Worm (Caenorhabditis elegans) whole organism, young adult: ENCODE measurements around the gene fipr-13.
A peak's percentile ranks its signal among the peaks of the same experiment; 100 is the strongest.

ENCODE experiments used
- B0035.1 ChIP-seq: sonication (generic microtip); optimal IDR thresholded peaks from 2 replicates; lab custom pipeline; 2016; ENCODE audit warnings: missing genetic modification characterization, mild to moderate bottlenecking, missing compliant biosample characterization, missing genotype, missing genetic modification reagents
- F23B12.7 ChIP-seq: sonication (generic microtip); optimal IDR thresholded peaks from 2 replicates; lab custom pipeline; 2017; ENCODE audit warnings: missing genetic modification characterization, mild to moderate bottlenecking, missing compliant biosample characterization, antibody characterized with exemption, moderate library complexity; ENCODE audit not compliant: insufficient read depth
- F57C9.4 ChIP-seq: sonication (generic microtip); optimal IDR thresholded peaks from 2 replicates; lab custom pipeline; 2017; ENCODE audit warnings: mild to moderate bottlenecking, missing genetic modification characterization, missing compliant biosample characterization
- K12H6.12 ChIP-seq: fragments of 200-800 bp; sonication (Bioruptor generic); optimal IDR thresholded peaks from 2 replicates; lab custom pipeline; 2018; ENCODE audit warnings: mild to moderate bottlenecking, missing genetic modification characterization, missing compliant biosample characterization
- aptf-3 ChIP-seq: fragments of 200-800 bp; sonication (Bioruptor generic); IDR thresholded peaks from 2 replicates; pipeline ENCODE4 v1.3.6; 2022; ENCODE audit warnings: missing genetic modification characterization, missing compliant biosample characterization
- attf-3 ChIP-seq: fragments of 200-800 bp; sonication (Bioruptor generic); conservative IDR thresholded peaks from 2 replicates; pipeline ENCODE4 v1.3.6; 2022; ENCODE audit warnings: missing genetic modification reagents, missing genetic modification characterization, missing compliant biosample characterization
- cebp-1 ChIP-seq, 2 experiments: fragments of 200-800 bp in 1 of 2; sonication (Bioruptor generic) in 1 of 2; sonication (generic microtip) in 1 of 2; IDR thresholded peaks in 1 of 2; optimal IDR thresholded peaks in 1 of 2; 2 replicates each; pipeline versions ENCODE4 v1.3.6 to Lab custom; 2017 to 2022; ENCODE audit warnings: missing compliant biosample characterization in 2 of 2, missing genetic modification characterization in 2 of 2, mild to moderate bottlenecking in 1 of 2, missing genetic modification reagents in 1 of 2, moderate library complexity in 1 of 2
- cebp-2 ChIP-seq: fragments of 200-800 bp; sonication (Bioruptor generic); IDR thresholded peaks from 2 replicates; pipeline ENCODE4 v1.3.6; 2022; ENCODE audit warnings: missing genetic modification characterization, missing compliant biosample characterization
- ceh-91 ChIP-seq: fragments of 200-800 bp; sonication (Bioruptor generic); IDR thresholded peaks from 2 replicates; pipeline ENCODE4 v1.3.6; 2022; ENCODE audit warnings: missing genetic modification reagents, missing genetic modification characterization, missing compliant biosample characterization
- egl-18 ChIP-seq: fragments of 200-800 bp; sonication (Bioruptor generic); IDR thresholded peaks from 2 replicates; pipeline ENCODE4 v1.3.6; 2022; ENCODE audit warnings: missing genetic modification reagents, missing genetic modification characterization, missing compliant biosample characterization
- egl-44 ChIP-seq: fragments of 200-800 bp; sonication (Bioruptor generic); IDR thresholded peaks from 2 replicates; pipeline ENCODE4 v1.3.6; 2022; ENCODE audit warnings: missing genetic modification reagents, missing genetic modification characterization, missing compliant biosample characterization
- him-1 ChIP-seq: sonication (generic microtip); optimal IDR thresholded peaks from 2 replicates; lab custom pipeline; 2016; ENCODE audit warnings: missing genotype, missing genetic modification reagents, missing genetic modification characterization, missing compliant biosample characterization
- lin-26 ChIP-seq: fragments of 200-800 bp; sonication (Bioruptor generic); IDR thresholded peaks from 2 replicates; pipeline ENCODE4 v1.3.6; 2022; ENCODE audit warnings: missing genetic modification reagents, missing genetic modification characterization, missing compliant biosample characterization
- mel-28 ChIP-seq: sonication (generic microtip); optimal IDR thresholded peaks from 2 replicates; lab custom pipeline; 2016; ENCODE audit warnings: borderline replicate concordance, mild to moderate bottlenecking, missing genetic modification characterization, missing compliant biosample characterization
- mes-4 ChIP-seq: sonication (generic microtip); optimal IDR thresholded peaks from 2 replicates; lab custom pipeline; 2016; ENCODE audit warnings: missing genotype, missing genetic modification characterization, missing compliant biosample characterization
- nhr-179 ChIP-seq: sonication (generic microtip); optimal IDR thresholded peaks from 2 replicates; lab custom pipeline; 2016; ENCODE audit warnings: mild to moderate bottlenecking, missing genetic modification characterization, missing compliant biosample characterization
- nhr-27 ChIP-seq: fragments of 200-800 bp; sonication (Bioruptor generic); optimal IDR thresholded peaks from 2 replicates; lab custom pipeline; 2018; ENCODE audit warnings: mild to moderate bottlenecking, missing genetic modification characterization, moderate library complexity, missing compliant biosample characterization
- nhr-80 ChIP-seq: sonication (generic microtip); optimal IDR thresholded peaks from 2 replicates; lab custom pipeline; 2016; ENCODE audit warnings: missing genetic modification characterization, missing compliant biosample characterization
- pbrm-1 ChIP-seq: fragments of 200-800 bp; sonication (Bioruptor generic); IDR thresholded peaks from 2 replicates; pipeline ENCODE4 v1.3.6; 2022; ENCODE audit warnings: missing genetic modification reagents, missing genetic modification characterization, missing compliant biosample characterization
- snpc-4 ChIP-seq, 5 experiments: fragments of 150-350 bp in 1 of 5; sonication (generic microtip) in 4 of 5; optimal IDR thresholded peaks; 2 replicates each; lab custom pipeline; 2014 to 2018; ENCODE audit warnings: missing genetic modification characterization in 5 of 5, missing biosample characterization in 3 of 5, antibody characterized with exemption in 2 of 5, mild to moderate bottlenecking in 2 of 5, missing compliant biosample characterization in 2 of 5, missing genotype in 2 of 5, moderate library complexity in 2 of 5, missing genetic modification reagents in 1 of 5
- sptf-2 ChIP-seq: fragments of 200-800 bp; sonication (Bioruptor generic); optimal IDR thresholded peaks from 2 replicates; lab custom pipeline; 2018; ENCODE audit warnings: mild to moderate bottlenecking, missing genetic modification characterization, missing compliant biosample characterization
- tbp1 ChIP-seq: fragments of 200-800 bp; sonication (Bioruptor generic); optimal IDR thresholded peaks from 2 replicates; lab custom pipeline; 2018; ENCODE audit warnings: mild to moderate bottlenecking, missing genetic modification characterization, missing compliant biosample characterization
- unc-130 ChIP-seq: sonication (generic microtip); optimal IDR thresholded peaks from 2 replicates; lab custom pipeline; 2016; ENCODE audit warnings: missing genetic modification reagents, missing genetic modification characterization, missing compliant biosample characterization
- unc-62 ChIP-seq: fragments of 150-350 bp; optimal IDR thresholded peaks from 2 replicates; lab custom pipeline; 2014; ENCODE audit warnings: missing biosample characterization, missing genetic modification reagents, missing genetic modification characterization
- zim-3 ChIP-seq: sonication (generic microtip); optimal IDR thresholded peaks from 2 replicates; lab custom pipeline; 2017; ENCODE audit warnings: mild to moderate bottlenecking, missing genetic modification characterization, moderate library complexity, missing compliant biosample characterization
- ztf-26 ChIP-seq: sonication (generic microtip); optimal IDR thresholded peaks from 2 replicates; lab custom pipeline; 2017; ENCODE audit warnings: missing genetic modification characterization, missing compliant biosample characterization

fipr-13 gene

DNA sequence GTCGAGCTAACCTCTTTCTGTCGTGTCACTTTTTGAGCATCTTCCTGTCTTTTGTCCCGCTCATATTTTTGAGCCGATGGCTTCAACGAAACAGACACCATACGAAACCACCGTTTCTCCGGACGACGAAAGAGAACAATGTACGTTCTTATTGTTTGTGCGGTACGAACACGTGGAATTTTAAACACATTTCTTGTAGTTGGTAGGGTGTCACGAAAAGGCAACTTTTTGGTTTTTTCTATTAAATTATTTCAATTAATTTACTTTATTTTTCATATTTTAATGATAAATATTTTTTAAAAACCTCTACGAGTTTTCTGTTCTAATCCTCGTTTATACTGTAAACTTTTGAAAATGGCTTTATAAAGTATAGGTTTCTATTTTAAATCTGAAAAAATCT, 26.8 kb downstream of the fipr-13 start, which contains the start of gene R04B5.11:
R04B5.11 (minus strand) TSS at position 101 of the 400 bp plus-strand sequence.
- TF ChIP-seq lin-26 (GFP tag; lab: Robert Waterston, UW) (no peak), him-1 (tag; lab: Kevin White, UChicago) (no peak), sptf-2 (GFP tag; lab: Kevin White, UChicago) (no peak), ztf-26 (tag; lab: Kevin White, UChicago) (no peak), cebp-2 (no peak), pbrm-1 (GFP tag; lab: Robert Waterston, UW) (no peak)

DNA sequence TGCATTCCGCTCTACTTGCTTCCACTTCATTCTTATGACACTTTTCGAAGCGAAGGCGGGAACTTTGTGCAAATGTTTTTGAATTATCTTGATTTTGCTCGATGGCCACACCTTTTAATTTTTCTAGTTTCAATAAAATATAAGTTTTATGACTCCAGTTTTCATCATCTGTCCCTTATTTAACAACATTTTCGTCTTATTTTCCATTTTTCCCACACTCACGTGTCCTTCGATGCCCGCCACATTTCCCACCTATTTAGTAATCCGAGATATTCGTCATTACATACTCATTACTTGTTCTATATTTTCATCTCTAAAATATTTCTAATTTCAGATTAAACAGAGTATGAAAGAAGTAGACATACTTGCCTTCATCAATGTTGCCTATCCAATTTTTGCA, 30.1 kb downstream of the fipr-13 start, which contains the start of gene srd-49:
srd-49 (plus strand) TSS at position 301 of the 400 bp plus-strand sequence.
- TF ChIP-seq tbp1 (GFP tag; lab: Kevin White, UChicago) (no peak), K12H6.12 (tag; lab: Kevin White, UChicago) (no peak), mes-4 (tag; lab: Kevin White, UChicago) (no peak)

DNA sequence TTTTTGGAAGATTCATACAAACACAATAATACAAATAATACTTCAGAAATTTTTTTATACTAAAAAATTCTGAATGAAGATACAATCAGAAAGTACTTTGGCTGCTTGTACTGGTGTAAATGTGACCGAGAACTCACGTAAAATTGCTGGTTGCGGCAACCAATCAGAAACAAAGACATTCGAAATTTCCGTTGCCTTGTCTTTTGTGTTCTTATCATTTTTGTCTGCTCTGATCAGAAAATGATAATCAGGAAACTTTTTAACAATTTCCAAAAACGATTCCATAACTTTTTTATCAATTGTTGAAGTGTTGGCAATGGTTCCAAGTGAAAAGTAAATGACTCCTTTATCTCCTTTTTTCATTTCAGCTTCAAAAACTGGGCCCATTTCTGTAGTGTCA, 32.6 kb downstream of the fipr-13 start:
- TF ChIP-seq nhr-80 (tag; lab: Kevin White, UChicago) (peak; percentile 62), egl-18 (no peak)

DNA sequence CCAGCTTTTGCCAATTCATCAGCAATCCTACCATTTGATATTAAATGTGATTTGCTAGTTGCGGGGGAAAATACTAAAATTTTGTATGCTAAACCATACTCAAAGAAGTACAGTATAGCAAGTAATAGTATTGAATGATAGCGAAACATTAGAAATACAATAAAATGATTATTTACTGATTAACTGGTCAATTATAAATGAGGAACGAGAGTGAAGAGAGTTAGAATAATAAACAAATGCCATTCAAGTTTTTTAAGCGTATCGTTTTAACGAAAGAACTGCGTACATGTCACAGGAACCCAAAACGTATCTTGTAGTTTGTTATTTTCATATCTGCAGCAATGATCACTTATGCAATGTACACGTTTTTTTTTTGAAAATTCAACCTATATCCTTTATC, 34.1 kb downstream of the fipr-13 start, which contains the start of gene ugt-47:
ugt-47 (minus strand) TSS at position 169 of the 400 bp plus-strand sequence.
- TF ChIP-seq unc-62: peak; percentile 14
- no peak for TF ChIP-seq snpc-4 (GFP tag; optimal IDR thresholded peaks at IDR 0.05; lab: Kevin White, UChicago)
- no peak for TF ChIP-seq snpc-4 (tag; optimal IDR thresholded peaks at IDR 0.05; lab: Kevin White, UChicago)
- TF ChIP-seq nhr-80 (tag; lab: Kevin White, UChicago): peak; percentile 52

DNA sequence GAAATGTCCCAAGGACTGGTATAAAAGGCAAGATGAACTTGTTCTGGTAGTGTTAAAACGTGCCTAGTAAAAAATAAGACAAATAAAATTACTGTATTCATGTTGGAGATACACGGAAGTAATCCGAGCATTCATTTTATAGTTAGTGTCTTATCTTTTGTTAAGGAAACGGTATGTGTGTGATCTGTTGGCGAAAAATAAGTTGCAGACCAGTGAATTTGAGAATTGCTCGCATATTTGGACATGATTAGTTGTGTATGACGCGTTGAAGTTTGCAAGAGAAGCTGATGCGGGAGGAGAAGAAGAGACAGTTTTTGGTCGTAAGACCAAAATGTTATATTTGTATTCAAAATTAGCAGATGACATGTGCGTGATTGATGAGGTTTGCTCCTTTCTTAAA, 37.6 kb downstream of the fipr-13 start, which contains the start of gene C08B6.14:
C08B6.14 (minus strand) TSS at position 101 of the 400 bp plus-strand sequence.
- TF ChIP-seq unc-130 (GFP tag; lab: Kevin White, UChicago): no peak
- TF ChIP-seq F23B12.7 (tag; lab: Kevin White, UChicago): no peak
- no peak for TF ChIP-seq mes-4 (tag; lab: Kevin White, UChicago)
- no peak for TF ChIP-seq nhr-179 (tag; lab: Kevin White, UChicago)
- no peak for TF ChIP-seq aptf-3 (GFP tag; lab: Robert Waterston, UW)
- no peak for TF ChIP-seq B0035.1 (tag; lab: Kevin White, UChicago)
- no peak for TF ChIP-seq egl-44 (GFP tag; lab: Robert Waterston, UW)
- no peak for TF ChIP-seq F57C9.4 (tag; lab: Kevin White, UChicago)

DNA sequence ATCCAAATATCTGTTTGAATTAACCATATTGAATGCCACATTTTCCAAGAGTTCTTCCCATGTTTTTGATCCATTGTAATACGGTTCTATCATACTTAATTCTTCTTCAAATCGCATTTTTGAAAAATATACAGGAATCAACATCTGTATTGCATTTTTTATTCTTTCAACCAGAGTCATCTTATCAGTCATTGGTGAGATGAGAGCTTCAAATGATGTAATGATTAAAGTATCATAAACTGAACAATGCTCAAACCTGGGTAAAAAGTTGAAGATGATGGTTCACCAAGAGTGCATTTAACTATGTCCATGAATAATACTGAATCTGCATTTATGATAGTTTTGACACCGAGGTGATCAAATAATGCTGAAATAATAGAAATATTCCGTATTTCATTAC, 39.5 kb downstream of the fipr-13 start:
- TF ChIP-seq zim-3 (tag; lab: Kevin White, UChicago) (no peak), nhr-80 (tag; lab: Kevin White, UChicago) (peak; percentile 9)

DNA sequence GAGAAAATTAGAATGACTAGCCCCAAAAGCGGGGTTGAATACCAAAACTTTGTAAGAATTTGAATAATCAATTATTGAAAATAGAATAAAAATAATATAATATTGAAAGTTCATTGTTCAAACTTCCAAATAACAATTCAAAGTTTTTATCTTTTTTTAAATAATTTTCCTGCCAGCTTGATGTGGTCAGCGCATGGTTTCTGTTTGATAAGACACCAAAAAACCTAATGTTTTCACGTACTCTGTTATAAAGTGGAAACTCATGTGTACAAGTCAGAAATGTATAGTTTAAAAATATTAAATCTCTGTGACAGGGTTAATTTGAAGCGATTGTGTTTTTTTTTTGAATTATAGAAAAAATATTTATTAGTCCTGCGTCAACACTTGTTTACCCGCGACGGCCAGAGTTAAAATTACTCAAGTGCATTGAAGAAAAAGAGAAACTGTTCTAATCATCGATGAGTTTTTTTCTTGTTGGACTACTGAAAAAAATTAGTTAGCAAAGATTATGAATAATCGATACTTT, 40.5 kb downstream of the fipr-13 start, which contains the start of gene ugt-17:
ugt-17 (minus strand) TSS at position 180 of the 526 bp plus-strand sequence.
- no peak for TF ChIP-seq snpc-4 (GFP tag; optimal IDR thresholded peaks at IDR 0.05; lab: Kevin White, UChicago)
- TF ChIP-seq snpc-4 (tag; optimal IDR thresholded peaks at IDR 0.05; lab: Kevin White, UChicago): peak in 1 of 4 experiments; percentile 8
- TF ChIP-seq attf-3: no peak
- TF ChIP-seq nhr-80 (tag; lab: Kevin White, UChicago): peak; percentile 74

DNA sequence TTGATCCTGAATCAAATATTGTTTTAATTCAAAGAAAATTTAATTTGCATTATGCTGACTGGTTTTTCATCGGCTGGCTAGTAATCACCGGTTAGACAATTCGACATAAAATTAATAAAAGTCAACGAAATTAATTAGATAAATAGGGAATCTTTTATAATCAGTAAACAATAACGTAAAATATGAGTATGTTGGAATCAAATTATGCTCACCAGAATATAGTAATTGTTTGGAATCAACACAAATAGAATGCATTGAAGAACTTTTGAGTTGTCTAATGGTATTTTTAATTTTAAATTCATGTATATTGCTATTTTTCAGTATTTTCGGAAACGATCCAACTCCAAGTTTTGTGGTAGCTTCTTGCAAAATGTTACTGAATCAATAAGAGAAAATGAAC, 41.1 kb downstream of the fipr-13 start, which contains the start of gene C08B6.2:
C08B6.2 (plus strand) TSS at position 301 of the 400 bp plus-strand sequence.
- TF ChIP-seq him-1 (tag; lab: Kevin White, UChicago) (no peak), mel-28 (tag; lab: Kevin White, UChicago) (no peak), ceh-91 (GFP tag; lab: Robert Waterston, UW) (no peak), nhr-27 (no peak), cebp-1 (GFP tag; IDR thresholded peaks at IDR 0.05; lab: Robert Waterston, UW) (no peak), cebp-1 (tag; optimal IDR thresholded peaks at IDR 0.05; lab: Kevin White, UChicago) (no peak)
